Worm (Caenorhabditis elegans) whole organism, L4/young adult: ENCODE measurements around the gene C17F4.3.

Source experiments
- W03F9.2 ChIP-seq: fragments of 150-350 bp; optimal IDR thresholded peaks from 2 replicates; lab custom pipeline; 2014; ENCODE audit warnings: missing biosample characterization, missing genetic modification characterization
- dao-5 ChIP-seq: sonication (generic microtip); optimal IDR thresholded peaks from 2 replicates; lab custom pipeline; 2016; ENCODE audit warnings: missing genotype, missing genetic modification characterization, moderate library complexity, missing compliant biosample characterization
- him-1 ChIP-seq: sonication (generic microtip); optimal IDR thresholded peaks from 2 replicates; lab custom pipeline; 2016; ENCODE audit warnings: missing genotype, missing genetic modification reagents, missing genetic modification characterization, missing compliant biosample characterization

DNA sequence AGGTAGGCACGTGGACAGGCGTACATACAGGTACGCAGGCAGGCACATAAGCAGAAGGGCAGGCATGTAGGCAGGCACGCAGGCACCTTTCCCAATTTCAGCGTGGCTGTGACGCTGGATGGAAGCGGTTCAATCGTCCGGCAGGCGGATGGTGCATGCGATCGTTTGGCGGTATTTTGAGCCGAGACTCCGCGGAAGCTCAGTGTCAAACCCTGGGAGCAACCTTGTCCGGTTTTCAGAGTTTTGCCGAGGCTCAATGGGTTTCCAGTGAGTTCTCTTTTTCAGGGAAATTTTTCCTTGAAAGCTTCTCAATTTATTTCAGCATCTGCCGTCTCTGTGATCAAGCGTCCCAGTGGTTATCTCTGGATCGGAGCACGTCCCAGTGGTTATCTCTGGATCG, 9.9 kb downstream of the C17F4.3 start:
- TF ChIP-seq W03F9.2 (tag; lab: Kevin White, UChicago), result no peak
- TF ChIP-seq dao-5 (tag; lab: Kevin White, UChicago), result no peak
- no peak for TF ChIP-seq him-1 (tag; lab: Kevin White, UChicago)
